Worm (Caenorhabditis elegans) whole organism, L4 larva: ENCODE data around the gene F59E12.6.

Experiments
- attf-4 ChIP-seq: sonication (generic microtip); optimal IDR thresholded peaks from 3 replicates; lab custom pipeline; 2017; ENCODE audit warnings: missing biosample characterization, missing genetic modification characterization
- fos-1 ChIP-seq: fragments of 150-350 bp; optimal IDR thresholded peaks from 2 replicates; lab custom pipeline; 2014; ENCODE audit warnings: missing biosample characterization, missing genetic modification characterization
- nhr-6 ChIP-seq: fragments of 150-350 bp; optimal IDR thresholded peaks from 2 replicates; lab custom pipeline; 2014; ENCODE audit warnings: missing biosample characterization, missing genetic modification characterization

- TF ChIP-seq nhr-6 (tag; lab: Kevin White, UChicago) (no peak), fos-1 (tag; lab: Kevin White, UChicago) (no peak), attf-4 (tag; lab: Kevin White, UChicago) (no peak)
Measured at ce11 chrII:5660155-5660554, 29.4 kb upstream of the F59E12.6 start.
